Fruit fly (Drosophila melanogaster) whole organism, adult: ENCODE measurements around the gene GC.
A peak's percentile ranks its signal among the peaks of the same experiment; 100 is the strongest.

Experiments used
- CG11617 ChIP-seq: fragments of 200-800 bp; sonication (Bioruptor generic); optimal IDR thresholded peaks from 2 replicates; lab custom pipeline; 2017; ENCODE audit warnings: mild to moderate bottlenecking, missing biosample characterization, missing genetic modification reagents, missing genetic modification characterization
- CG14711 ChIP-seq: fragments of 200-800 bp; sonication (Bioruptor generic); optimal IDR thresholded peaks from 2 replicates; lab custom pipeline; 2018; ENCODE audit warnings: missing biosample characterization, mild to moderate bottlenecking, missing genetic modification characterization, moderate library complexity
- CG5204 ChIP-seq: fragments of 200-800 bp; sonication (Bioruptor generic); optimal IDR thresholded peaks from 2 replicates; lab custom pipeline; 2016; ENCODE audit warnings: missing biosample characterization, missing genetic modification characterization
- CG7045 ChIP-seq: fragments of 200-800 bp; sonication (Bioruptor generic); optimal IDR thresholded peaks from 2 replicates; lab custom pipeline; 2017; ENCODE audit warnings: missing biosample characterization, mild to moderate bottlenecking, missing genetic modification characterization
- Clk ChIP-seq: fragments of 200-800 bp; sonication (Bioruptor generic); optimal IDR thresholded peaks from 2 replicates; lab custom pipeline; 2017; ENCODE audit warnings: missing biosample characterization, missing genetic modification characterization
- Crg-1 ChIP-seq: fragments of 200-800 bp; sonication (Bioruptor generic); optimal IDR thresholded peaks from 2 replicates; lab custom pipeline; 2016; ENCODE audit warnings: missing biosample characterization, missing genetic modification characterization
- Mnt ChIP-seq: fragments of 200-800 bp; sonication (Bioruptor generic); optimal IDR thresholded peaks from 2 replicates; lab custom pipeline; 2016; ENCODE audit warnings: missing biosample characterization, mild to moderate bottlenecking, missing genetic modification characterization
- bab1 ChIP-seq: fragments of 200-800 bp; sonication (Bioruptor generic); optimal IDR thresholded peaks from 3 replicates; lab custom pipeline; 2019; ENCODE audit warnings: missing biosample characterization, mild to moderate bottlenecking, missing genetic modification characterization, moderate library complexity
- cic ChIP-seq: fragments of 200-800 bp; sonication (Bioruptor generic); optimal IDR thresholded peaks from 2 replicates; lab custom pipeline; 2017; ENCODE audit warnings: missing biosample characterization, mild to moderate bottlenecking, missing genetic modification characterization, moderate library complexity
- cnc ChIP-seq, 2 experiments: fragments of >200 bp; optimal IDR thresholded peaks; 2 replicates each; lab custom pipeline; 2017
- kay ChIP-seq: fragments of 200-800 bp; sonication (Bioruptor generic); peaks from one replicate; lab custom pipeline; 2016; ENCODE audit warnings: missing biosample characterization, missing genetic modification characterization, borderline replicate concordance
- ovo ChIP-seq: fragments of 200-800 bp; sonication (Bioruptor generic); optimal IDR thresholded peaks from 2 replicates; lab custom pipeline; 2016; ENCODE audit warnings: missing biosample characterization, missing genetic modification characterization
- tj ChIP-seq: fragments of 200-800 bp; sonication (Bioruptor generic); optimal IDR thresholded peaks from 3 replicates; lab custom pipeline; 2017; ENCODE audit warnings: missing biosample characterization, mild to moderate bottlenecking, missing genetic modification characterization, moderate library complexity

dm6 chr3L:1661738-1662370, 32.8 kb upstream of the GC start:
- TF ChIP-seq CG11617 (GFP tag; lab: Kevin White, UChicago): no peak
- TF ChIP-seq cic: peak; percentile 12
- TF ChIP-seq CG5204 (GFP tag; lab: Kevin White, UChicago): no peak
- no peak for TF ChIP-seq CG7045 (GFP tag; lab: Kevin White, UChicago)
- TF ChIP-seq Crg-1 (GFP tag; lab: Kevin White, UChicago): no peak
- TF ChIP-seq kay: no peak
- TF ChIP-seq tj (GFP tag; lab: Kevin White, UChicago): no peak
- TF ChIP-seq ovo (GFP tag; lab: Kevin White, UChicago): no peak
- TF ChIP-seq bab1 (GFP tag; lab: Kevin White, UChicago): no peak
- no peak for TF ChIP-seq cnc (optimal IDR thresholded peaks at IDR 0.05; lab: Kevin White, UChicago)
- TF ChIP-seq Mnt (GFP tag; lab: Kevin White, UChicago): peak; percentile 54
- no peak for TF ChIP-seq Clk (GFP tag; lab: Kevin White, UChicago)
- TF ChIP-seq CG14711: no peak
